Worm (Caenorhabditis elegans) whole organism, mixed stage, embryonic: ENCODE results near the gene R05F9.9.

ENCODE experiments used
- lin-13 ChIP-seq: fragments of 150-350 bp; optimal IDR thresholded peaks from 2 replicates; lab custom pipeline; 2014; ENCODE audit warnings: missing biosample characterization, missing genetic modification characterization
- unc-62 ChIP-seq: fragments of 150-350 bp; optimal IDR thresholded peaks from 2 replicates; lab custom pipeline; 2014; ENCODE audit warnings: missing biosample characterization, missing genetic modification reagents, missing genetic modification characterization

DNA sequence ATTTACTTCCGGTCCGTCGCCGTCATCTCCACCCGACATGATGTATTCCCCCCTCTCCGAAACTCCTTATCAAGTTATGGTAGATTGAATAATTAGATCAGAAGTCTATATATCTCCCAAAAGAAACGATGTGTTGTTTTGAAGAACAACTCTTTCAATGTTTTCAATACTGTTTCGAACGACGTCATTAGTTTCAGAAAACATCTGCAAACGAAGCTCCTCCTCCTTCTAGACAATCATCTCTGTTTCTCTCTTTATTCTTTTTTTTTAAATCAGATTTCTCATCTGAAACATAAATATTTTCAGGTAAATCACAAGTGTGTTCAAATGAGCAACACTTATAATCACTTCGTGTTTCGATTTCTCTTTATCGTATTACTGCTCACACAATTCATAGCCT is 52.0 kb downstream of the R05F9.9 start, which contains the start of gene T23B7.3:
- TF ChIP-seq lin-13 (tag; lab: Kevin White, UChicago) = no peak
- no peak for TF ChIP-seq unc-62 (GFP tag; lab: Kevin White, UChicago)
